Fruit fly (Drosophila melanogaster) whole organism, adult: ENCODE results near the gene CG9288.

Experiments used
- CG11617 ChIP-seq: fragments of 200-800 bp; sonication (Bioruptor generic); optimal IDR thresholded peaks from 2 replicates; lab custom pipeline; 2017; ENCODE audit warnings: mild to moderate bottlenecking, missing biosample characterization, missing genetic modification reagents, missing genetic modification characterization
- CG12768 ChIP-seq: fragments of 200-800 bp; sonication (Bioruptor generic); optimal IDR thresholded peaks from 2 replicates; lab custom pipeline; 2017; ENCODE audit warnings: missing biosample characterization, missing genetic modification characterization, mild to moderate bottlenecking, moderate library complexity, missing genetic modification reagents
- CG14711 ChIP-seq: fragments of 200-800 bp; sonication (Bioruptor generic); optimal IDR thresholded peaks from 2 replicates; lab custom pipeline; 2018; ENCODE audit warnings: missing biosample characterization, mild to moderate bottlenecking, missing genetic modification characterization, moderate library complexity
- CG1620 ChIP-seq: fragments of 200-800 bp; sonication (Bioruptor generic); optimal IDR thresholded peaks from 2 replicates; lab custom pipeline; 2016; ENCODE audit warnings: missing biosample characterization, missing genetic modification characterization
- CG33017 ChIP-seq: fragments of 200-800 bp; sonication (Bioruptor generic); optimal IDR thresholded peaks from 2 replicates; lab custom pipeline; 2018; ENCODE audit warnings: missing biosample characterization, mild to moderate bottlenecking, missing genetic modification characterization, moderate library complexity
- CG5204 ChIP-seq: fragments of 200-800 bp; sonication (Bioruptor generic); optimal IDR thresholded peaks from 2 replicates; lab custom pipeline; 2016; ENCODE audit warnings: missing biosample characterization, missing genetic modification characterization
- CG7045 ChIP-seq: fragments of 200-800 bp; sonication (Bioruptor generic); optimal IDR thresholded peaks from 2 replicates; lab custom pipeline; 2017; ENCODE audit warnings: missing biosample characterization, mild to moderate bottlenecking, missing genetic modification characterization
- CG7101 ChIP-seq: fragments of 200-800 bp; sonication (Bioruptor generic); optimal IDR thresholded peaks from 2 replicates; lab custom pipeline; 2018; ENCODE audit warnings: missing biosample characterization, mild to moderate bottlenecking, missing genetic modification characterization, moderate library complexity
- Clk ChIP-seq: fragments of 200-800 bp; sonication (Bioruptor generic); optimal IDR thresholded peaks from 2 replicates; lab custom pipeline; 2017; ENCODE audit warnings: missing biosample characterization, missing genetic modification characterization
- Crg-1 ChIP-seq: fragments of 200-800 bp; sonication (Bioruptor generic); optimal IDR thresholded peaks from 2 replicates; lab custom pipeline; 2016; ENCODE audit warnings: missing biosample characterization, missing genetic modification characterization
- Hr96 ChIP-seq: fragments of 200-800 bp; sonication (Bioruptor generic); optimal IDR thresholded peaks from 2 replicates; lab custom pipeline; 2016; ENCODE audit warnings: missing biosample characterization, missing genetic modification characterization
- Mnt ChIP-seq: fragments of 200-800 bp; sonication (Bioruptor generic); optimal IDR thresholded peaks from 2 replicates; lab custom pipeline; 2016; ENCODE audit warnings: missing biosample characterization, mild to moderate bottlenecking, missing genetic modification characterization
- bab1 ChIP-seq: fragments of 200-800 bp; sonication (Bioruptor generic); optimal IDR thresholded peaks from 3 replicates; lab custom pipeline; 2019; ENCODE audit warnings: missing biosample characterization, mild to moderate bottlenecking, missing genetic modification characterization, moderate library complexity
- cic ChIP-seq: fragments of 200-800 bp; sonication (Bioruptor generic); optimal IDR thresholded peaks from 2 replicates; lab custom pipeline; 2017; ENCODE audit warnings: missing biosample characterization, mild to moderate bottlenecking, missing genetic modification characterization, moderate library complexity
- cnc ChIP-seq, 2 experiments: fragments of >200 bp; optimal IDR thresholded peaks; 2 replicates each; lab custom pipeline; 2017
- kay ChIP-seq: fragments of 200-800 bp; sonication (Bioruptor generic); peaks from one replicate; lab custom pipeline; 2016; ENCODE audit warnings: missing biosample characterization, missing genetic modification characterization, borderline replicate concordance
- ovo ChIP-seq: fragments of 200-800 bp; sonication (Bioruptor generic); optimal IDR thresholded peaks from 2 replicates; lab custom pipeline; 2016; ENCODE audit warnings: missing biosample characterization, missing genetic modification characterization
- pad ChIP-seq: fragments of 200-800 bp; sonication (Bioruptor generic); optimal IDR thresholded peaks from 3 replicates; lab custom pipeline; 2017; ENCODE audit warnings: missing biosample characterization, missing genetic modification characterization, mild to moderate bottlenecking, moderate library complexity, missing genetic modification reagents
- tj ChIP-seq: fragments of 200-800 bp; sonication (Bioruptor generic); optimal IDR thresholded peaks from 3 replicates; lab custom pipeline; 2017; ENCODE audit warnings: missing biosample characterization, mild to moderate bottlenecking, missing genetic modification characterization, moderate library complexity
- toe ChIP-seq: fragments of 200-800 bp; sonication (Bioruptor generic); optimal IDR thresholded peaks from 2 replicates; lab custom pipeline; 2016; ENCODE audit warnings: missing biosample characterization, missing genetic modification characterization

The CG9288 gene

DNA sequence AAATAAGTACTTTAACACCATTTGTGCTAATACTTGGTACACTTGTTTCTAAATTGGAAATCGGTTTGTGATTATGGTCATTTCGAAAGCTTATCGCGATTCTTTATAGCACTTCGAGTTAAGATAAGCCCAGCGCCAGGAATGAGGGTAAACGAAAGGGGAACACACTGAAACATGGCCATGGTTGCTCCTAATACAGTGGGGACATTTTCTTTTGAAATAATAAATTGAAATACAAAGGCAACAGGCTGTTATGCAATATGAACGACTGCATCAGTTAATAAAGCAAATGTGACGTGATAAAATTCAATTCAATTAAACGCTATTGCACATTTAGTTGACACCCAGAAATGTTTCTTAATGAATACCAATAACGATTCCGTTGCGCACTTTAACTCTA is 4.0 kb downstream of the CG9288 start:
- no peak for TF ChIP-seq CG12768 (GFP tag; lab: Kevin White, UChicago)
- TF ChIP-seq CG7045 (GFP tag; lab: Kevin White, UChicago), result no peak
- no peak for TF ChIP-seq CG7101 (tag; lab: Kevin White, UChicago)
- no peak for TF ChIP-seq CG1620 (GFP tag; lab: Kevin White, UChicago)
- no peak for TF ChIP-seq kay
- TF ChIP-seq CG33017 (tag; lab: Kevin White, UChicago), result no peak
- TF ChIP-seq ovo, result no peak
- no peak for TF ChIP-seq cic (GFP tag; lab: Kevin White, UChicago)
- no peak for TF ChIP-seq cnc (optimal IDR thresholded peaks at IDR 0.05; lab: Kevin White, UChicago)
- TF ChIP-seq bab1 (GFP tag; lab: Kevin White, UChicago), result no peak
- TF ChIP-seq pad (GFP tag; lab: Kevin White, UChicago), result no peak
- TF ChIP-seq Hr96, result no peak
- no peak for TF ChIP-seq CG14711
- no peak for TF ChIP-seq Mnt (GFP tag; lab: Kevin White, UChicago)
- TF ChIP-seq Crg-1, result no peak
- TF ChIP-seq CG11617 (GFP tag; lab: Kevin White, UChicago), result no peak

DNA sequence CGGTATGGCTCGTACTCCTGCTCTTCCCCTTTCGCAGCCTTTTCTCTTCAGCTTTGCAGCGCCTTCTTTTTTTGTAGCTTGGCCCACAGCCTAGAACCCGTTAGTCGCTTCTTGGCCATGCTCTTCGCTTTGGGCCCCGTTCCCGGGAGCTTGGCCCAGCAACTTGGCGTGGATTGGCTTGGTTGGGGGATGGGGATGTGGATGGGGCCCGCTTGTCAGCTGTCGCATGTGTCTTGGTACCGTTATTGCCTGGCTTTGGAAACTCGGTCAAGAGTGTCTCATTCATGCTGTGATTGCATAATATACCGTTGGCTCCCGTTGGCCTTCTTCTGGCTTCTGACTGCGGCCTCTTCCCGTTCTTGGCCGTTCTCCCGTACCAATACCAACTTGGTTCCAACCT is 6.5 kb downstream of the CG9288 start:
- TF ChIP-seq tj (GFP tag; lab: Kevin White, UChicago) (no peak), Clk (GFP tag; lab: Kevin White, UChicago) (no peak), CG33017 (tag; lab: Kevin White, UChicago) (no peak), pad (GFP tag; lab: Kevin White, UChicago) (no peak), Mnt (GFP tag; lab: Kevin White, UChicago) (no peak), ovo (no peak), Hr96 (no peak), cic (GFP tag; lab: Kevin White, UChicago) (no peak)

DNA sequence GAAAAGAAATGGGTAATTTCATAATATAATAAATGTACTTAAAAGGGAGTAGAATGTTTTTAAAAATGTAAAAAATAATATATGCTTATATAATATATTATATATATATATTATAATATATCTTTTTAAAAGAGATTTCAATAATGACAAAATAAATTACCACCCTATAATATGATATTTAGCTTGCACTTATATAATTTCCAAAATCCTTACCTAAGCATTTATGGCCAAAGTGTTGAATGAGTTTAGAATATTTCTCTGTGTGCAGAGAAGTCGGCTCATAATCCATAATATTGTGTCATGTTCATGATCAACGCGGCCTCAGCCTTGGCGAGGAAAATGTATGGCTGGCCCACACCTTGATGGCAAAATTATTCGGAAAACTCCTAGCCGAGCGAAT is 8.8 kb downstream of the CG9288 start:
- TF ChIP-seq Mnt (GFP tag; lab: Kevin White, UChicago) (no peak), CG12768 (GFP tag; lab: Kevin White, UChicago) (no peak), CG5204 (GFP tag; lab: Kevin White, UChicago) (no peak)

DNA sequence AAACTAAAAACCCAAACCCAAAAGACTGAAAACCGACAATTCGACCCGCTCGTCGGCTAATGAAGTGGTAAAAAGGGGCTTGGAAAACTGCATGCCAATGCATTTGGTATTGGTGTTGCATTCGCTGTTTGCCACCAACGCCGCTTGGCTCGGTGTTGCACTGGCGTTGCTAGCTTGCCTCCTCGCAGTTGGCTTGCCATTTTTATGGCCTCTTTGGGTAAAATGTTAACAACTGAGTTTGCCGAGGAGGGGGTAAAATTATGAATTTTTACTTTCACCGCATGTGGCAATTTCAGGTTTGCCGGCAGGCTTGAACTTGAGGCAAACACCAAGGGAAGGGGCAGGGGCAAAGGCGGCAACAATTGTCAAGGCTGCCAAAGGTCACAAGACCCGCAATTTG is 9.2 kb downstream of the CG9288 start:
- TF ChIP-seq cnc (optimal IDR thresholded peaks at IDR 0.05; lab: Kevin White, UChicago) (no peak), cic (GFP tag; lab: Kevin White, UChicago) (no peak), CG1620 (GFP tag; lab: Kevin White, UChicago) (no peak), kay (no peak), CG11617 (GFP tag; lab: Kevin White, UChicago) (no peak), Hr96 (no peak), CG14711 (no peak), tj (GFP tag; lab: Kevin White, UChicago) (no peak), toe (GFP tag; lab: Kevin White, UChicago) (no peak), Mnt (GFP tag; lab: Kevin White, UChicago) (no peak), Clk (GFP tag; lab: Kevin White, UChicago) (no peak), ovo (no peak), CG33017 (tag; lab: Kevin White, UChicago) (no peak), CG12768 (GFP tag; lab: Kevin White, UChicago) (no peak), CG7045 (GFP tag; lab: Kevin White, UChicago) (no peak), CG5204 (GFP tag; lab: Kevin White, UChicago) (no peak)

DNA sequence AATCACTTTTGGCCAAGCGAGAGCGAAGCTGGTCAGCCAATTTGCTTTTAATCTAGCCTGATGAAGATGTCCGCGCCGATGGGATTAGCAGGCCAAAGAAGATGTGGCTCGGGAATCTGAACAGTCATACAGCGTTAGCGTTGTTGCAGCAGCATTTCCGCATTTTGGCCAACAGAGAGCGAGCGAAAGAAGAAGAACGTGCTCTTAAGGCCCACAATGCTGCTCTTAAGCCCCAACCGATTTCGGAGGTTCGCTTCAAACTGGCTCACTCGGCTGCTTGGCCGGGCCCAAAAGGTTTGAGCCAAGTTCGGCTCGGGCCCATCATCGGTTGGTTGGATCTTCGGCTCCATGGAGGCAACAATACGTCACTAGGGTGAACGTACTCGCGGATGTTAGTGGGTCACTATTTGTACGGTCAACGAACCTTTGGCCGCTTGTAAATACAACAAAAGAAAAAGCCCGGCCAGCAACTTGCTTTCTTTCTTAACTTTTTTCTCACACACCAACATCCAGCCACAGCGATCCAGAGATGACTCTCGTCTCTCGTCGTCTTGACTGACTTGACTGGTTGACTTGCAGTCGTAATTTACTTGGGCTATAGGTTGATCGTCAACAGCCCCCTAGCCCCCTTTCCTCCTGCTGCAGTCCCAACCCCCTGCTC is 10.3 kb downstream of the CG9288 start:
- TF ChIP-seq cnc (optimal IDR thresholded peaks at IDR 0.05; lab: Kevin White, UChicago) (no peak), ovo (no peak), CG5204 (GFP tag; lab: Kevin White, UChicago) (no peak)

DNA sequence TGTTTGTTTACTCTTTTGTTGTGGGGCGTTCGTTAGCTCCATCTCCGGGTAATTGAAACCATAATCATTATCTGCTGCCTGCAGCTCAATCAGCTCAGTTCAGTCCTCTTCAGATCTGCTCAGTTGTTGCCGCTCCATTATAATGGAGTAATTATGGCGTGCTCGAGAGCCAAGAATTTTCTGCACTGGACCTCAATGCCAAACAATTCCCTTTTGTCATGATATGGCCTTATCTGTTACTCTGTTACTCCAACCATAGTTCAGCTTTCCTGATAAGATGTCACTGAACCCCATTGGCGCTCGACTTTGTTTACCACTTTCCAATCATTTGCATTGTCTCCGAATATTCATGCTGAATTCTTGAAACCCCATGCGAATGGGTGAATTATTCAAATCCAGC is 11.4 kb downstream of the CG9288 start:
- TF ChIP-seq CG5204 (GFP tag; lab: Kevin White, UChicago) (no peak), Hr96 (no peak), tj (GFP tag; lab: Kevin White, UChicago) (no peak), CG12768 (GFP tag; lab: Kevin White, UChicago) (no peak), Clk (GFP tag; lab: Kevin White, UChicago) (no peak), ovo (no peak), bab1 (GFP tag; lab: Kevin White, UChicago) (no peak)

DNA sequence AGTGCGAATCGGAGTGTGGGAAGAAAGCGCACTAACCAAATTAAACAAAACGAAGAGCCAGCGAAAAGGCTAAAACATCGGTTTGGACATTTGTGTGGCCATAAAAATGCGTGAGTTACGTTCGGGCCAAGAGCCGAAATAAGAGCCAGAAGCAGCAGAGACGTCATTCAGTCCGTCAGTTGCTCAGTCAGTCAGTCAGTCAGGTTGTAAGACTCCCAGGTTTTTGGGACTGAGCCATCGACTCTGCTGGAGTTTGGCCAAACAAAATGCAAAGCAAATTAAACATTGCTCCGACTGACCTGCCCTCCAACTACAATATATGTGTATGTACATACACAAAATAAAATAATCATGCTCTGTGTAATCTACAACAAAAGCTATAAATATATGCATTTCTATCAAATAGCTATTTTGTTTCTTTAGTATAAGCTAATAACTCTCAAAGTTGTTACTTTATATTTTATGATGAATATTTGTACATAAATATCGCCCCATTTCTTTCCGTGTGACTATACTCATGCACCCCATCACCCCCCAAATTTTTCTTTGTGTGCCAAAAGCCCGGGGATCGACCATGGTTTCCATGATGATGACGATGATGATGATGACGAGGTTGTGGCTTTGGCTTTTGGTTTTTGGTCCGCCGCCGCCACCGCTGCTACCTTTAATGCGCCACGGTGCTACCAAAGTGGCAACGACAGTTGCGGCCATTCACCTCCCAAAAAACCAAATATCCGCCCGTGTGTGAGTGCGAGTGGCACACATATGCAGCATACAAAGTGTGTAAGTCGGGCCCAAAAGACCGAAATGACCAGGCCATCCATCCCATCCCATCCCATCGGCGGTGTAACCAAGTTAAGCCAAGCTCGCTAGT is 13.9 kb downstream of the CG9288 start:
- TF ChIP-seq CG14711, result no peak
- no peak for TF ChIP-seq toe (GFP tag; lab: Kevin White, UChicago)
- no peak for TF ChIP-seq Mnt (GFP tag; lab: Kevin White, UChicago)
- TF ChIP-seq CG33017 (tag; lab: Kevin White, UChicago), result no peak
- TF ChIP-seq CG7101 (tag; lab: Kevin White, UChicago), result no peak
